Worm (Caenorhabditis elegans): ENCODE data around the gene Y38C1AA.12.

DNA sequence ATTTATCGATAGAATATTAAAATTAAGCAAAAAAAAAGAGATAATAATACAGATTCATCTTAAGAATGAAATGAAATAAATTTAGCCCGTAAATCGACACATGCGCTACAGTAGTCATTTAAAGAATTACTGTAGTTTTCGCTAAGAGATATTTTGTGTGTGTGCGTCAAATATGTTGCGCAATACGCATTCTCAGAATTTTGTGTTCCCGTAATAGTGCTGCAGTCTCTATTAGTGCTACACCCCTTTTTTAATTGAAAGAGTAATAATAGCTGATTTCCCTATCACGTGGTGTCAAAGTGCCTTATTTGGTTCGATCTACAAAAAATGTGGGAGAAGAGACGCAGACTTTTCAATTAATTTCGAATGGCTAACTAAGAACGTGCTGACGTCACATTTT is 52.2 kb downstream of the Y38C1AA.12 start:
- TF ChIP-seq nhr-19 (GFP tag; conservative IDR thresholded peaks at IDR 0.05) (no peak), aly-2 (tag; optimal IDR thresholded peaks at IDR 0.05) (no peak)
